Fruit fly (Drosophila melanogaster): ENCODE data around the gene mRpS18B.

mRpS18B gene

dm6 chr2L:20097773-20098172 is 720 bp upstream of the mRpS18B start:
- peak; percentile 3 for TF ChIP-seq Dfd (GFP tag; optimal IDR thresholded peaks at IDR 0.05)
- no peak for TF ChIP-seq usp (GFP tag; optimal IDR thresholded peaks at IDR 0.05)
- TF ChIP-seq dsf (GFP tag; optimal IDR thresholded peaks at IDR 0.05; ENCODE audit: borderline replicate concordance), result no peak

- TF ChIP-seq sv (GFP tag; optimal IDR thresholded peaks at IDR 0.05) (peak; percentile 36), Sp1 (GFP tag; optimal IDR thresholded peaks at IDR 0.05) (peak; percentile 61), psq (GFP tag; optimal IDR thresholded peaks at IDR 0.05) (peak; percentile 7), woc (GFP tag; optimal IDR thresholded peaks at IDR 0.05) (peak; percentile 88), Abd-B (GFP tag; optimal IDR thresholded peaks at IDR 0.05) (no peak), lola (GFP tag; optimal IDR thresholded peaks at IDR 0.05) (no peak), foxo (GFP tag; optimal IDR thresholded peaks at IDR 0.05) (peak in 1 of 2 experiments; percentile 63), Myc (optimal IDR thresholded peaks at IDR 0.05) (peak; percentile 96), brk (GFP tag; optimal IDR thresholded peaks at IDR 0.05) (no peak), HLH106 (tag; optimal IDR thresholded peaks at IDR 0.05) (peak; percentile 61), pan (optimal IDR thresholded peaks at IDR 0.05) (no peak), CrebA (GFP tag; optimal IDR thresholded peaks at IDR 0.05; ENCODE audit: borderline replicate concordance) (no peak), br (GFP tag; optimal IDR thresholded peaks at IDR 0.05) (peak; percentile 16), Hnf4 (GFP tag; optimal IDR thresholded peaks at IDR 0.05) (peak; percentile 55), Rel (GFP tag; optimal IDR thresholded peaks at IDR 0.05) (no peak), Rel (tag; optimal IDR thresholded peaks at IDR 0.05) (peak; percentile 37), OdsH (GFP tag; optimal IDR thresholded peaks at IDR 0.05) (peak; percentile 23), rgr (GFP tag; optimal IDR thresholded peaks at IDR 0.05) (peak; percentile 55), h (GFP tag; optimal IDR thresholded peaks at IDR 0.05) (peak; percentile 56), Jra (GFP tag; optimal IDR thresholded peaks at IDR 0.05) (peak; percentile 35), Vsx2 (GFP tag; optimal IDR thresholded peaks at IDR 0.05; ENCODE audit: partially characterized antibody) (no peak), CG9705 (GFP tag; optimal IDR thresholded peaks at IDR 0.05) (peak; percentile 18), fru (GFP tag; optimal IDR thresholded peaks at IDR 0.05) (peak; percentile 37), ey (GFP tag; optimal IDR thresholded peaks at IDR 0.05) (peak; percentile 14), dmrt93B (GFP tag; optimal IDR thresholded peaks at IDR 0.05) (peak; percentile 17)
Observed at dm6 chr2L:20093794-20094193, 3.3 kb downstream of the mRpS18B start, which contains the start of the genes Taf13 and nesd. Gene Taf13, minus strand, starts transcription at chr2L:20093849. Gene nesd, plus strand, starts transcription at chr2L:20093972.

dm6 chr2L:20091094-20091679 is 5.9 kb downstream of the mRpS18B start, which contains the start of the genes CG10747 and Pyroxd1:
Gene CG10747, minus strand, starts transcription at chr2L:20091348.
Gene Pyroxd1, plus strand, starts transcription at chr2L:20091435.
- TF ChIP-seq tai (GFP tag; optimal IDR thresholded peaks at IDR 0.05), result no peak
- peak; percentile 76 for TF ChIP-seq Mio (GFP tag; optimal IDR thresholded peaks at IDR 0.05)
- no peak for TF ChIP-seq Myc (optimal IDR thresholded peaks at IDR 0.05)
- peak; percentile 94 for TF ChIP-seq CG32264 (GFP tag; optimal IDR thresholded peaks at IDR 0.05)
- TF ChIP-seq Hr83 (GFP tag; optimal IDR thresholded peaks at IDR 0.05; ENCODE audit: poor library complexity, severe bottlenecking), result peak; percentile 81
- TF ChIP-seq Vsx2 (GFP tag; optimal IDR thresholded peaks at IDR 0.05; ENCODE audit: partially characterized antibody), result no peak
- TF ChIP-seq dl (GFP tag; optimal IDR thresholded peaks at IDR 0.05; ENCODE audit: insufficient read depth in 1 of 2, partially characterized antibody in 2 of 2), result no peak
- no peak for TF ChIP-seq brk (GFP tag; optimal IDR thresholded peaks at IDR 0.05)
- TF ChIP-seq rgr (GFP tag; optimal IDR thresholded peaks at IDR 0.05), result peak; percentile 98
- TF ChIP-seq sage (GFP tag; optimal IDR thresholded peaks at IDR 0.05), result peak; percentile 97
- no peak for TF ChIP-seq GATAd (GFP tag; optimal IDR thresholded peaks at IDR 0.05)
- no peak for TF ChIP-seq N (GFP tag; optimal IDR thresholded peaks at IDR 0.05)
- no peak for TF ChIP-seq Hr78 (GFP tag; optimal IDR thresholded peaks at IDR 0.05)
- peak; percentile 89 to 99 for TF ChIP-seq foxo (GFP tag; optimal IDR thresholded peaks at IDR 0.05)
- peak; percentile 98 for TF ChIP-seq OdsH (GFP tag; optimal IDR thresholded peaks at IDR 0.05)
- peak; percentile 95 for TF ChIP-seq psq (GFP tag; optimal IDR thresholded peaks at IDR 0.05)
- TF ChIP-seq dsf (GFP tag; optimal IDR thresholded peaks at IDR 0.05; ENCODE audit: borderline replicate concordance), result peak; percentile 93
- TF ChIP-seq usp (GFP tag; optimal IDR thresholded peaks at IDR 0.05), result no peak
- TF ChIP-seq h (GFP tag; optimal IDR thresholded peaks at IDR 0.05), result peak; percentile 99
- TF ChIP-seq dmrt93B (GFP tag; optimal IDR thresholded peaks at IDR 0.05), result peak; percentile 98
- no peak for TF ChIP-seq CrebA (GFP tag; optimal IDR thresholded peaks at IDR 0.05; ENCODE audit: borderline replicate concordance)
- peak; percentile 98 for TF ChIP-seq fru (GFP tag; optimal IDR thresholded peaks at IDR 0.05)
- TF ChIP-seq woc (GFP tag; optimal IDR thresholded peaks at IDR 0.05), result peak; percentile 98
- TF ChIP-seq sv (GFP tag; optimal IDR thresholded peaks at IDR 0.05), result peak; percentile 98
- peak; percentile 96 for TF ChIP-seq Jra (GFP tag; optimal IDR thresholded peaks at IDR 0.05)
- peak; percentile 97 for TF ChIP-seq Hnf4 (GFP tag; optimal IDR thresholded peaks at IDR 0.05)
- TF ChIP-seq CG9705 (GFP tag; optimal IDR thresholded peaks at IDR 0.05), result peak; percentile 97
- TF ChIP-seq Dif (GFP tag; optimal IDR thresholded peaks at IDR 0.05; ENCODE audit: partially characterized antibody), result no peak
- TF ChIP-seq Sp1 (GFP tag; optimal IDR thresholded peaks at IDR 0.05), result peak; percentile 99
- TF ChIP-seq HLH106 (tag; optimal IDR thresholded peaks at IDR 0.05), result peak; percentile 99
- peak; percentile 92 for TF ChIP-seq Rel (GFP tag; optimal IDR thresholded peaks at IDR 0.05)
- TF ChIP-seq Rel (tag; optimal IDR thresholded peaks at IDR 0.05), result peak; percentile 90
- no peak for TF ChIP-seq Abd-B (GFP tag; optimal IDR thresholded peaks at IDR 0.05)
- peak; percentile 98 for TF ChIP-seq br (GFP tag; optimal IDR thresholded peaks at IDR 0.05)
- peak; percentile 96 for TF ChIP-seq Dfd (GFP tag; optimal IDR thresholded peaks at IDR 0.05)
- TF ChIP-seq pan (optimal IDR thresholded peaks at IDR 0.05), result no peak
- no peak for TF ChIP-seq lola (GFP tag; optimal IDR thresholded peaks at IDR 0.05)
- TF ChIP-seq jim (GFP tag; optimal IDR thresholded peaks at IDR 0.05), result peak; percentile 63
- peak; percentile 98 for TF ChIP-seq ey (GFP tag; optimal IDR thresholded peaks at IDR 0.05)

Measured in whole organism, wandering third instar larva.